Fruit fly (Drosophila melanogaster) whole organism, embryonic: ENCODE results near the gene CG31551.

Experiments
- Asciz ChIP-seq: fragments of 200-800 bp; sonication (Bioruptor generic); optimal IDR thresholded peaks from 2 replicates; lab custom pipeline; 2017; ENCODE audit warnings: missing biosample characterization, mild to moderate bottlenecking, missing genetic modification characterization, missing genetic modification reagents
- C15 ChIP-seq: fragments of 200-800 bp; sonication (Bioruptor generic); IDR thresholded peaks from 3 replicates; pipeline ENCODE4 v1.3.6; 2022; ENCODE audit warnings: missing biosample characterization, missing genetic modification characterization
- CG10321 ChIP-seq: fragments of 200-800 bp; sonication (Bioruptor generic); IDR thresholded peaks from 2 replicates; pipeline ENCODE4 v1.3.6; 2022; ENCODE audit warnings: missing biosample characterization, missing genetic modification characterization
- CG10959 ChIP-seq: fragments of 200-800 bp; sonication (Bioruptor generic); IDR thresholded peaks from 2 replicates; pipeline ENCODE4 v1.3.6; 2022; ENCODE audit warnings: missing biosample characterization, missing genetic modification characterization
- CG11696 ChIP-seq: fragments of 200-800 bp; sonication (Bioruptor generic); IDR thresholded peaks from 2 replicates; pipeline ENCODE4 v1.3.6; 2022; ENCODE audit warnings: missing biosample characterization, missing genetic modification characterization
- CG12299 ChIP-seq: fragments of 200-800 bp; sonication (Bioruptor generic); optimal IDR thresholded peaks from 2 replicates; lab custom pipeline; 2018; ENCODE audit warnings: missing biosample characterization, mild to moderate bottlenecking, missing genetic modification characterization
- CG12659 ChIP-seq: fragments of 200-800 bp; sonication (Bioruptor generic); optimal IDR thresholded peaks from 3 replicates; lab custom pipeline; 2017; ENCODE audit warnings: mild to moderate bottlenecking, missing biosample characterization, missing genetic modification reagents, missing genetic modification characterization
- CG12942 ChIP-seq: fragments of 200-800 bp; sonication (Bioruptor generic); optimal IDR thresholded peaks from 3 replicates; lab custom pipeline; 2016; ENCODE audit warnings: missing biosample characterization, missing genetic modification characterization
- CG14050 ChIP-seq: fragments of 200-800 bp; sonication (Bioruptor generic); IDR thresholded peaks from 3 replicates; pipeline ENCODE4 v1.3.6; 2022; ENCODE audit warnings: missing biosample characterization, missing genetic modification characterization
- CG17328 ChIP-seq: fragments of 200-800 bp; sonication (Bioruptor generic); IDR thresholded peaks from 2 replicates; pipeline ENCODE4 v1.3.6; 2022; ENCODE audit warnings: missing biosample characterization, missing genetic modification characterization
- CG17829 ChIP-seq: fragments of 200-800 bp; optimal IDR thresholded peaks from 2 replicates; lab custom pipeline; 2019; ENCODE audit warnings: missing biosample characterization, mild to moderate bottlenecking, missing genetic modification characterization, moderate library complexity
- CG18476 ChIP-seq: fragments of 200-800 bp; sonication (Bioruptor generic); optimal IDR thresholded peaks from 2 replicates; lab custom pipeline; 2016; ENCODE audit warnings: missing biosample characterization, mild to moderate bottlenecking, missing genetic modification characterization
- CG18599 ChIP-seq: fragments of 200-800 bp; sonication (Bioruptor generic); optimal IDR thresholded peaks from 3 replicates; lab custom pipeline; 2017; ENCODE audit warnings: missing biosample characterization, missing genetic modification characterization, mild to moderate bottlenecking, moderate library complexity, missing genetic modification reagents
- CG2889 ChIP-seq: fragments of 200-800 bp; sonication (Bioruptor generic); IDR thresholded peaks from 3 replicates; pipeline ENCODE4 v1.3.6; 2022; ENCODE audit warnings: missing biosample characterization, missing genetic modification characterization
- CG30403 ChIP-seq: fragments of 200-800 bp; sonication (Bioruptor generic); optimal IDR thresholded peaks from 3 replicates; lab custom pipeline; 2016; ENCODE audit warnings: missing biosample characterization, missing genetic modification characterization
- CG31224 ChIP-seq: fragments of 200-800 bp; sonication (Bioruptor generic); IDR thresholded peaks from 2 replicates; pipeline ENCODE4 v1.3.6; 2022; ENCODE audit warnings: missing biosample characterization, missing genetic modification characterization
- CG31441 ChIP-seq: fragments of 200-800 bp; sonication (Bioruptor generic); IDR thresholded peaks from 2 replicates; pipeline ENCODE4 v1.3.6; 2022; ENCODE audit warnings: missing biosample characterization, missing genetic modification characterization
- CG3995 ChIP-seq: fragments of 200-800 bp; sonication (Bioruptor generic); optimal IDR thresholded peaks from 3 replicates; lab custom pipeline; 2016; ENCODE audit warnings: missing biosample characterization, missing genetic modification characterization
- CG4424 ChIP-seq: fragments of 200-800 bp; sonication (Bioruptor generic); optimal IDR thresholded peaks from 3 replicates; lab custom pipeline; 2016; ENCODE audit warnings: missing biosample characterization, missing genetic modification characterization
- CG5245 ChIP-seq: fragments of 200-800 bp; sonication (Bioruptor generic); optimal IDR thresholded peaks from 3 replicates; lab custom pipeline; 2016; ENCODE audit warnings: missing biosample characterization, missing genetic modification characterization
- CG6254 ChIP-seq: fragments of 200-800 bp; sonication (Bioruptor generic); optimal IDR thresholded peaks from 3 replicates; lab custom pipeline; 2017; ENCODE audit warnings: mild to moderate bottlenecking, missing biosample characterization, missing genetic modification reagents, missing genetic modification characterization
- CG8388 ChIP-seq: fragments of 200-800 bp; sonication (Bioruptor generic); optimal IDR thresholded peaks from 2 replicates; lab custom pipeline; 2019; ENCODE audit warnings: missing biosample characterization, mild to moderate bottlenecking, missing genetic modification characterization, moderate library complexity
- CG9609 ChIP-seq: fragments of 200-800 bp; sonication (Bioruptor generic); optimal IDR thresholded peaks from 3 replicates; lab custom pipeline; 2016; ENCODE audit warnings: missing biosample characterization, missing genetic modification characterization
- Dp ChIP-seq: fragments of 200-800 bp; sonication (Bioruptor generic); optimal IDR thresholded peaks from 2 replicates; lab custom pipeline; 2018; ENCODE audit warnings: missing biosample characterization, mild to moderate bottlenecking, missing genetic modification characterization, moderate library complexity
- E2f2 ChIP-seq: fragments of 200-800 bp; sonication (Bioruptor generic); IDR thresholded peaks from 2 replicates; pipeline ENCODE4 v1.3.6; 2022; ENCODE audit warnings: missing biosample characterization, missing genetic modification characterization
- Fer1 ChIP-seq: fragments of 200-800 bp; sonication (Bioruptor generic); optimal IDR thresholded peaks from 2 replicates; lab custom pipeline; 2017; ENCODE audit warnings: missing biosample characterization, mild to moderate bottlenecking, missing genetic modification characterization
- Gsc ChIP-seq: fragments of 200-800 bp; sonication (Bioruptor generic); IDR thresholded peaks from 2 replicates; pipeline ENCODE4 v1.3.6; 2022; ENCODE audit warnings: missing biosample characterization, missing genetic modification characterization
- HLHmδ ChIP-seq: fragments of 200-800 bp; sonication (Bioruptor generic); optimal IDR thresholded peaks from 2 replicates; lab custom pipeline; 2018; ENCODE audit warnings: missing biosample characterization, mild to moderate bottlenecking, missing genetic modification characterization, moderate library complexity
- Hr78 ChIP-seq, 2 experiments: fragments of 200-800 bp in 1 of 2; fragments of >200 bp in 1 of 2; sonication (Bioruptor generic) in 1 of 2; optimal IDR thresholded peaks; 2 replicates each; lab custom pipeline; 2017 to 2019; ENCODE audit warnings: missing biosample characterization in 2 of 2, missing genetic modification characterization in 2 of 2, mild to moderate bottlenecking in 1 of 2, moderate library complexity in 1 of 2
- Ravus ChIP-seq: fragments of 200-800 bp; sonication (Bioruptor generic); IDR thresholded peaks from 2 replicates; pipeline ENCODE4 v1.3.6; 2022; ENCODE audit warnings: missing biosample characterization, missing genetic modification characterization
- Sry-β ChIP-seq: fragments of 200-800 bp; sonication (Bioruptor generic); optimal IDR thresholded peaks from 2 replicates; lab custom pipeline; 2018; ENCODE audit warnings: missing biosample characterization, mild to moderate bottlenecking, missing genetic modification characterization, moderate library complexity
- Sry-δ ChIP-seq: fragments of 200-800 bp; sonication (Bioruptor generic); optimal IDR thresholded peaks from 2 replicates; lab custom pipeline; 2016; ENCODE audit warnings: missing biosample characterization, missing genetic modification characterization
- Vsx1 ChIP-seq: fragments of 200-800 bp; sonication (Bioruptor generic); optimal IDR thresholded peaks from 2 replicates; lab custom pipeline; 2017; ENCODE audit warnings: missing biosample characterization, mild to moderate bottlenecking, missing genetic modification characterization, missing genetic modification reagents
- Xbp1 ChIP-seq: fragments of 200-800 bp; sonication (Bioruptor generic); optimal IDR thresholded peaks from 3 replicates; lab custom pipeline; 2016; ENCODE audit warnings: missing biosample characterization, mild to moderate bottlenecking, missing genetic modification characterization
- bowl ChIP-seq: fragments of 200-800 bp; sonication (Bioruptor generic); IDR thresholded peaks from 2 replicates; pipeline ENCODE4 v1.3.6; 2022; ENCODE audit warnings: missing biosample characterization, missing genetic modification characterization
- cato ChIP-seq: fragments of 200-800 bp; sonication (Bioruptor generic); optimal IDR thresholded peaks from 2 replicates; lab custom pipeline; 2016; ENCODE audit warnings: missing biosample characterization, missing genetic modification characterization, borderline replicate concordance
- crc ChIP-seq: fragments of 200-800 bp; sonication (Bioruptor generic); optimal IDR thresholded peaks from 2 replicates; lab custom pipeline; 2016; ENCODE audit warnings: missing biosample characterization, missing genetic modification characterization
- dmrt11E ChIP-seq: fragments of 200-800 bp; sonication (Bioruptor generic); optimal IDR thresholded peaks from 3 replicates; lab custom pipeline; 2018; ENCODE audit warnings: missing biosample characterization, mild to moderate bottlenecking, missing genetic modification characterization, moderate library complexity
- esg ChIP-seq: fragments of 200-800 bp; sonication (Bioruptor generic); conservative IDR thresholded peaks from 2 replicates; pipeline ENCODE4 v1.3.6; 2022; ENCODE audit warnings: missing biosample characterization, missing genetic modification characterization
- klu ChIP-seq: fragments of 200-800 bp; sonication (Bioruptor generic); IDR thresholded peaks from 2 replicates; pipeline ENCODE4 v1.3.6; 2022; ENCODE audit warnings: missing biosample characterization, missing genetic modification characterization
- lab ChIP-seq: fragments of 200-800 bp; sonication (Bioruptor generic); optimal IDR thresholded peaks from 3 replicates; lab custom pipeline; 2017; ENCODE audit warnings: missing biosample characterization, missing genetic modification characterization, mild to moderate bottlenecking, moderate library complexity, missing genetic modification reagents
- lilli ChIP-seq: fragments of 200-800 bp; sonication (Bioruptor generic); optimal IDR thresholded peaks from 3 replicates; lab custom pipeline; 2016; ENCODE audit warnings: missing biosample characterization, missing genetic modification characterization
- lmd ChIP-seq: fragments of 200-800 bp; sonication (Bioruptor generic); IDR thresholded peaks from 2 replicates; pipeline ENCODE4 v1.3.6; 2022; ENCODE audit warnings: missing biosample characterization, missing genetic modification characterization
- lov ChIP-seq, 2 experiments: fragments of 200-800 bp in 1 of 2; fragments of >200 bp in 1 of 2; sonication (Bioruptor generic) in 1 of 2; IDR thresholded peaks in 1 of 2; optimal IDR thresholded peaks in 1 of 2; 2 replicates in 1 of 2; 3 replicates in 1 of 2; pipeline versions ENCODE4 v1.3.6 to Lab custom; 2017 to 2022; ENCODE audit warnings: missing biosample characterization in 1 of 2, missing genetic modification characterization in 1 of 2
- org-1 ChIP-seq: fragments of 200-800 bp; sonication (Bioruptor generic); optimal IDR thresholded peaks from 2 replicates; lab custom pipeline; 2017; ENCODE audit warnings: missing biosample characterization, missing genetic modification characterization
- shn ChIP-seq: fragments of 200-800 bp; sonication (Bioruptor generic); optimal IDR thresholded peaks from 3 replicates; lab custom pipeline; 2016; ENCODE audit warnings: missing biosample characterization, missing genetic modification characterization
- slp2 ChIP-seq: fragments of 200-800 bp; sonication (Bioruptor generic); optimal IDR thresholded peaks from 2 replicates; lab custom pipeline; 2016; ENCODE audit warnings: missing biosample characterization, missing genetic modification characterization
- tin ChIP-seq: fragments of 200-800 bp; sonication (Bioruptor generic); optimal IDR thresholded peaks from 3 replicates; lab custom pipeline; 2016; ENCODE audit warnings: missing biosample characterization, missing genetic modification characterization
- wdn ChIP-seq: fragments of 200-800 bp; sonication (Bioruptor generic); IDR thresholded peaks from 2 replicates; pipeline ENCODE4 v1.3.6; 2022; ENCODE audit warnings: missing biosample characterization, missing genetic modification characterization

Gene CG31551

DNA sequence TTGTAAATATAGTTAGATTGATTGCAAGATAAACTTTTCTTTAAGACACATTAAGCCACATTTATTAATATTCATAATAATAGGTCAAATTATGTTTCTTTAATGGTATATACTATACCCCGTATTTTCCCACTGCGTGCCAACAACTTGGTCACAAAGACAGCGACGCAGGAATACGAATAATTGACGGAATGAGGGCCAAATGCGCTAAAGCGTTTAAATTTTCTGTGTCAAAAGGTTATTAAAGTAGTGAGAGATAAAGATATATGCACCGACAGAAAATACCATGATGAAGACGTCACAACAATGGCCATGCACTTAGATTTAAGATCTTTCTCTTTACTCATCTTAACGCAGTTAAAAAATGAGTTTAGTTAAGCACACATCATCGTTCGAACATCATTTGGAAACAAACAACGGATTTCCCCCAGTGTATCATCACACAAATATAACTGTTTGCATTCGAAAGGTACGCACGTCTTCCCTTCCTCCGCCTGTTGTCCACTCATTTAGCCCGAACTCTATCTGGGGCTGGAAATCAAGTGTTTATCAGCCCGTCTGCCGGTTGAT is 7.2 kb upstream of the CG31551 start (continued):
- peak; percentile 69 for TF ChIP-seq lmd (GFP tag; lab: Robert Waterston, UW)
- TF ChIP-seq slp2 (GFP tag; lab: Kevin White, UChicago) = peak; percentile 48
- 0 out of 2 replicates have a peak, but pooled peaks have one; percentile 14 for TF ChIP-seq bowl
- peak; percentile 50 for TF ChIP-seq CG17829 (tag; lab: Kevin White, UChicago)
- TF ChIP-seq CG10321 (GFP tag; lab: Robert Waterston, UW) = 0 out of 2 replicates have a peak, but pooled peaks have one; percentile 3
- peak; percentile 13; the same call in 1 of the 2 replicates for TF ChIP-seq Gsc
- TF ChIP-seq CG30403 = peak; percentile 75
- TF ChIP-seq CG8388 = peak; percentile 62
- no peak for TF ChIP-seq CG11696 (GFP tag; lab: Robert Waterston, UW)
- peak; percentile 52 for TF ChIP-seq dmrt11E (tag; lab: Kevin White, UChicago)
- peak; percentile 73 for TF ChIP-seq Asciz (GFP tag; lab: Kevin White, UChicago)
- TF ChIP-seq CG3995 = peak; percentile 19
- TF ChIP-seq Dp = no peak
- no peak for TF ChIP-seq CG10959 (GFP tag; lab: Robert Waterston, UW)
- TF ChIP-seq lov (optimal IDR thresholded peaks at IDR 0.05; lab: Kevin White, UChicago) = no peak
- peak; percentile 84 for TF ChIP-seq lov (GFP tag; IDR thresholded peaks at IDR 0.05; lab: Robert Waterston, UW)
- TF ChIP-seq org-1 (GFP tag; lab: Kevin White, UChicago) = peak; percentile 69
- TF ChIP-seq cato (GFP tag; lab: Kevin White, UChicago) = peak; percentile 42
- peak; percentile 30; the same call in 1 of the 2 replicates for TF ChIP-seq wdn
- peak; percentile 63 for TF ChIP-seq lilli (GFP tag; lab: Kevin White, UChicago)
- TF ChIP-seq CG6254 (GFP tag; lab: Kevin White, UChicago) = peak; percentile 55
- peak; percentile 57 for TF ChIP-seq CG9609
- TF ChIP-seq CG4424 (GFP tag; lab: Kevin White, UChicago) = peak; percentile 80
- TF ChIP-seq shn = peak; percentile 40
- TF ChIP-seq C15 (GFP tag; lab: Robert Waterston, UW) = peak; percentile 17; the same call in 1 of the 3 replicates
- TF ChIP-seq Sry-δ (GFP tag; lab: Kevin White, UChicago) = no peak
- peak in 1 of 2 experiments; percentile 92 for TF ChIP-seq Hr78 (GFP tag; optimal IDR thresholded peaks at IDR 0.05; lab: Kevin White, UChicago)
- TF ChIP-seq CG18599 (GFP tag; lab: Kevin White, UChicago) = peak; percentile 65
- peak; percentile 62 for TF ChIP-seq CG12659 (GFP tag; lab: Kevin White, UChicago)
- peak; percentile 71 for TF ChIP-seq Xbp1 (GFP tag; lab: Kevin White, UChicago)
- peak; percentile 9 for TF ChIP-seq Vsx1 (GFP tag; lab: Kevin White, UChicago)
- TF ChIP-seq Sry-β (GFP tag; lab: Kevin White, UChicago) = no peak
- TF ChIP-seq CG12299 (tag; lab: Kevin White, UChicago) = peak; percentile 22
- TF ChIP-seq tin (GFP tag; lab: Kevin White, UChicago) = peak; percentile 47
- peak; percentile 61 for TF ChIP-seq CG5245 (GFP tag; lab: Kevin White, UChicago)
- TF ChIP-seq CG31441 (GFP tag; lab: Robert Waterston, UW) = peak; percentile 79
- TF ChIP-seq CG2889 (GFP tag; lab: Robert Waterston, UW) = no peak
- no peak for TF ChIP-seq CG31224
- peak; percentile 53; the same call in 1 of the 2 replicates for TF ChIP-seq esg (GFP tag; lab: Robert Waterston, UW)
- peak; percentile 52 for TF ChIP-seq crc (GFP tag; lab: Kevin White, UChicago)
- no peak for TF ChIP-seq CG14050 (GFP tag; lab: Robert Waterston, UW)
- peak; percentile 58 for TF ChIP-seq CG17328 (GFP tag; lab: Robert Waterston, UW)
- peak; percentile 10 for TF ChIP-seq HLHmδ (GFP tag; lab: Kevin White, UChicago)
- TF ChIP-seq Ravus = no peak; the same call in 1 of the 2 replicates
- TF ChIP-seq lab (GFP tag; lab: Kevin White, UChicago) = peak; percentile 44
- TF ChIP-seq CG18476 = peak; percentile 35
- TF ChIP-seq klu (GFP tag; lab: Robert Waterston, UW) = peak; percentile 18; the same call in 1 of the 2 replicates
- peak; percentile 6 for TF ChIP-seq CG12942 (GFP tag; lab: Kevin White, UChicago)
- TF ChIP-seq Fer1 (GFP tag; lab: Kevin White, UChicago) = peak; percentile 44
- 0 out of 2 replicates have a peak, but pooled peaks have one; percentile 23 for TF ChIP-seq E2f2 (GFP tag; lab: Robert Waterston, UW)
